Fruit fly (Drosophila melanogaster): ENCODE data around the gene mtd.
A peak's percentile ranks its signal among the peaks of the same experiment; 100 is the strongest.

Gene mtd

dm6 chr3R:5270806-5271205 is 79.4 kb downstream of the mtd start (continued):
- TF ChIP-seq unpg (GFP tag; optimal IDR thresholded peaks at IDR 0.05) = no peak
- no peak for TF ChIP-seq CG17359 (tag; optimal IDR thresholded peaks at IDR 0.05)
- no peak for TF ChIP-seq Atf-2 (GFP tag; optimal IDR thresholded peaks at IDR 0.05)
- no peak for TF ChIP-seq Hr3 (GFP tag; optimal IDR thresholded peaks at IDR 0.05)
- TF ChIP-seq CG16813 (GFP tag; IDR thresholded peaks at IDR 0.05; ENCODE audit: partially characterized antibody) = no peak
- TF ChIP-seq seq (GFP tag; IDR thresholded peaks at IDR 0.05) = 0 out of 2 replicates have a peak, but pooled peaks have one; percentile 13
- TF ChIP-seq abd-A (tag; optimal IDR thresholded peaks at IDR 0.05) = no peak
- TF ChIP-seq bab2 (GFP tag; optimal IDR thresholded peaks at IDR 0.05) = no peak
- peak; percentile 14; the same call in 1 of the 3 replicates for TF ChIP-seq ken (GFP tag; IDR thresholded peaks at IDR 0.05)
- TF ChIP-seq crol (GFP tag; IDR thresholded peaks at IDR 0.05) = no peak
- TF ChIP-seq inv (GFP tag; IDR thresholded peaks at IDR 0.05; ENCODE audit: partially characterized antibody) = no peak
- TF ChIP-seq Gug (GFP tag; IDR thresholded peaks at IDR 0.05) = peak; percentile 11; the same call in 2 of the 4 replicates
- no peak; the same call in 1 of the 2 replicates for TF ChIP-seq lmd (GFP tag; IDR thresholded peaks at IDR 0.05)
- no peak for TF ChIP-seq CG6765 (GFP tag; optimal IDR thresholded peaks at IDR 0.05)
- no peak for TF ChIP-seq Ets65A (GFP tag)
- no peak for TF ChIP-seq CG1233 (GFP tag; optimal IDR thresholded peaks at IDR 0.05)
- no peak for TF ChIP-seq CG11398 (GFP tag; optimal IDR thresholded peaks at IDR 0.05)
- TF ChIP-seq CG12769 (tag; optimal IDR thresholded peaks at IDR 0.05) = peak; percentile 3
- 0 out of 3 replicates have a peak, but pooled peaks have one; percentile 20 for TF ChIP-seq CG6791 (GFP tag; IDR thresholded peaks at IDR 0.05; ENCODE audit: partially characterized antibody)
- peak in 1 of 2 experiments; percentile 29 for TF ChIP-seq Pdp1 (GFP tag; optimal IDR thresholded peaks at IDR 0.05)
- TF ChIP-seq sna (GFP tag; IDR thresholded peaks at IDR 0.05; ENCODE audit: partially characterized antibody) = no peak
- TF ChIP-seq CG34422 (GFP tag; IDR thresholded peaks at IDR 0.05) = 0 out of 3 replicates have a peak, but pooled peaks have one; percentile 43
- TF ChIP-seq gem (tag; optimal IDR thresholded peaks at IDR 0.05) = no peak
- peak; percentile 45; the same call in 1 of the 2 replicates for TF ChIP-seq Rfx (GFP tag; IDR thresholded peaks at IDR 0.05)
- no peak for TF ChIP-seq CG4328 (GFP tag; optimal IDR thresholded peaks at IDR 0.05)
- no peak for TF ChIP-seq bigmax (GFP tag; optimal IDR thresholded peaks at IDR 0.05)
- TF ChIP-seq CG6175 (GFP tag; IDR thresholded peaks at IDR 0.05) = no peak
- TF ChIP-seq CG9932 (GFP tag; IDR thresholded peaks at IDR 0.05) = no peak
- peak; percentile 25 for TF ChIP-seq HHEX (GFP tag; optimal IDR thresholded peaks at IDR 0.05)
- TF ChIP-seq CG15479 (GFP tag; optimal IDR thresholded peaks at IDR 0.05) = no peak
- TF ChIP-seq jumu (GFP tag; optimal IDR thresholded peaks at IDR 0.05) = peak; percentile 9
- peak; percentile 20 for TF ChIP-seq her (GFP tag; optimal IDR thresholded peaks at IDR 0.05)
- TF ChIP-seq Elba2 (GFP tag; optimal IDR thresholded peaks at IDR 0.05) = no peak
- no peak for TF ChIP-seq CG1832 (GFP tag; optimal IDR thresholded peaks at IDR 0.05)
- TF ChIP-seq CG7357 (GFP tag; IDR thresholded peaks at IDR 0.05) = no peak
- TF ChIP-seq Eip74EF (GFP tag; optimal IDR thresholded peaks at IDR 0.05) = no peak
- no peak for TF ChIP-seq Deaf1 (tag; optimal IDR thresholded peaks at IDR 0.05)
- no peak for TF ChIP-seq Bgb (GFP tag; IDR thresholded peaks at IDR 0.05; ENCODE audit: partially characterized antibody)
- no peak for TF ChIP-seq Lhr (GFP tag; optimal IDR thresholded peaks at IDR 0.05)
- no peak for TF ChIP-seq CG3163 (GFP tag; optimal IDR thresholded peaks at IDR 0.05)
- TF ChIP-seq prd (optimal IDR thresholded peaks at IDR 0.05) = no peak
- no peak; the same call in 2 of the 3 replicates for TF ChIP-seq prd (GFP tag; IDR thresholded peaks at IDR 0.05)
- peak; percentile 16 for TF ChIP-seq Meics (GFP tag; optimal IDR thresholded peaks at IDR 0.05)
- no peak for TF ChIP-seq CG43689 (GFP tag; IDR thresholded peaks at IDR 0.05)
- no peak for TF ChIP-seq Awh (GFP tag; IDR thresholded peaks at IDR 0.05)
- TF ChIP-seq CG17912 (GFP tag; optimal IDR thresholded peaks at IDR 0.05) = no peak
- peak; percentile 23 for TF ChIP-seq CG10979 (tag; optimal IDR thresholded peaks at IDR 0.05)
- TF ChIP-seq pum (GFP tag; optimal IDR thresholded peaks at IDR 0.05) = no peak
- no peak for TF ChIP-seq ttk (GFP tag; IDR thresholded peaks at IDR 0.05)
- no peak for TF ChIP-seq CG12744 (GFP tag; optimal IDR thresholded peaks at IDR 0.05)
- no peak for TF ChIP-seq fd102C (GFP tag; optimal IDR thresholded peaks at IDR 0.05)

Data from whole organism, embryonic.